Fruit fly (Drosophila melanogaster) whole organism, embryonic: ENCODE measurements around the gene CG5909.

Experiments used
- B-H2 ChIP-seq: fragments of 200-800 bp; sonication (Bioruptor generic); optimal IDR thresholded peaks from 2 replicates; lab custom pipeline; 2018; ENCODE audit warnings: missing biosample characterization, mild to moderate bottlenecking, missing genetic modification characterization
- CG12155 ChIP-seq: fragments of 200-800 bp; sonication (Bioruptor generic); optimal IDR thresholded peaks from 3 replicates; lab custom pipeline; 2016; ENCODE audit warnings: missing biosample characterization, missing genetic modification characterization
- CG12744 ChIP-seq: fragments of 200-800 bp; sonication (Bioruptor generic); optimal IDR thresholded peaks from 2 replicates; lab custom pipeline; 2016; ENCODE audit warnings: missing biosample characterization, missing genetic modification characterization
- CG17328 ChIP-seq: fragments of 200-800 bp; sonication (Bioruptor generic); IDR thresholded peaks from 2 replicates; pipeline ENCODE4 v1.3.6; 2022; ENCODE audit warnings: missing biosample characterization, missing genetic modification characterization
- CG17568 ChIP-seq: fragments of 200-800 bp; sonication (Bioruptor generic); optimal IDR thresholded peaks from 2 replicates; lab custom pipeline; 2018; ENCODE audit warnings: missing biosample characterization, mild to moderate bottlenecking, missing genetic modification characterization, moderate library complexity
- CG17802 ChIP-seq: fragments of 200-800 bp; sonication (Bioruptor generic); optimal IDR thresholded peaks from 2 replicates; lab custom pipeline; 2018; ENCODE audit warnings: missing biosample characterization, mild to moderate bottlenecking, missing genetic modification characterization, moderate library complexity
- CG1792 ChIP-seq: fragments of 200-800 bp; sonication (Bioruptor generic); optimal IDR thresholded peaks from 2 replicates; lab custom pipeline; 2016; ENCODE audit warnings: missing biosample characterization, missing genetic modification characterization
- CG2129 ChIP-seq: fragments of 200-800 bp; sonication (Bioruptor generic); IDR thresholded peaks from 2 replicates; pipeline ENCODE4 v1.3.6; 2022; ENCODE audit warnings: missing biosample characterization, missing genetic modification characterization; ENCODE audit not compliant: partially characterized antibody
- CG2889 ChIP-seq: fragments of 200-800 bp; sonication (Bioruptor generic); IDR thresholded peaks from 3 replicates; pipeline ENCODE4 v1.3.6; 2022; ENCODE audit warnings: missing biosample characterization, missing genetic modification characterization
- CG30020 ChIP-seq: fragments of 200-800 bp; optimal IDR thresholded peaks from 2 replicates; lab custom pipeline; 2019; ENCODE audit warnings: missing biosample characterization, mild to moderate bottlenecking, missing genetic modification characterization, moderate library complexity
- CG32767 ChIP-seq: fragments of 200-800 bp; sonication (Bioruptor generic); IDR thresholded peaks from 2 replicates; pipeline ENCODE4 v1.3.6; 2022; ENCODE audit warnings: missing biosample characterization, missing genetic modification characterization
- CG3281 ChIP-seq: fragments of 200-800 bp; sonication (Bioruptor generic); optimal IDR thresholded peaks from 3 replicates; lab custom pipeline; 2017; ENCODE audit warnings: missing biosample characterization, mild to moderate bottlenecking, missing genetic modification characterization
- CG3407 ChIP-seq: fragments of 200-800 bp; sonication (Bioruptor generic); optimal IDR thresholded peaks from 2 replicates; lab custom pipeline; 2018; ENCODE audit warnings: missing biosample characterization, mild to moderate bottlenecking, missing genetic modification characterization
- CG6689 ChIP-seq: fragments of 200-800 bp; sonication (Bioruptor generic); IDR thresholded peaks from 2 replicates; pipeline ENCODE4 v1.3.6; 2022; ENCODE audit warnings: missing biosample characterization, missing genetic modification characterization
- CG8281 ChIP-seq: fragments of 200-800 bp; sonication (Bioruptor generic); optimal IDR thresholded peaks from 2 replicates; lab custom pipeline; 2018; ENCODE audit warnings: missing biosample characterization, mild to moderate bottlenecking, missing genetic modification characterization, moderate library complexity
- D ChIP-seq, 2 experiments: fragments of 200-800 bp in 1 of 2; fragments of >200 bp in 1 of 2; sonication (Bioruptor generic) in 1 of 2; optimal IDR thresholded peaks; 2 replicates in 1 of 2; 3 replicates in 1 of 2; lab custom pipeline; 2017; ENCODE audit warnings: mild to moderate bottlenecking in 1 of 2, missing biosample characterization in 1 of 2, missing genetic modification characterization in 1 of 2, missing genetic modification reagents in 1 of 2
- Dref ChIP-seq: fragments of 200-800 bp; sonication (Bioruptor generic); IDR thresholded peaks from 2 replicates; pipeline ENCODE4 v1.3.6; 2022; ENCODE audit warnings: missing biosample characterization, missing genetic modification characterization
- E2f1 ChIP-seq: fragments of 200-800 bp; sonication (Bioruptor generic); IDR thresholded peaks from 2 replicates; pipeline ENCODE4 v1.3.6; 2022; ENCODE audit warnings: missing biosample characterization, missing genetic modification characterization
- E2f2 ChIP-seq: fragments of 200-800 bp; sonication (Bioruptor generic); IDR thresholded peaks from 2 replicates; pipeline ENCODE4 v1.3.6; 2022; ENCODE audit warnings: missing biosample characterization, missing genetic modification characterization
- HLHmδ ChIP-seq: fragments of 200-800 bp; sonication (Bioruptor generic); optimal IDR thresholded peaks from 2 replicates; lab custom pipeline; 2018; ENCODE audit warnings: missing biosample characterization, mild to moderate bottlenecking, missing genetic modification characterization, moderate library complexity
- Hr39 ChIP-seq: fragments of >200 bp; optimal IDR thresholded peaks from 2 replicates; lab custom pipeline; 2017
- Lhr ChIP-seq: fragments of 200-800 bp; sonication (Bioruptor generic); optimal IDR thresholded peaks from 3 replicates; lab custom pipeline; 2017; ENCODE audit warnings: mild to moderate bottlenecking, missing biosample characterization, missing genetic modification reagents, missing genetic modification characterization
- Lpt ChIP-seq: fragments of >200 bp; optimal IDR thresholded peaks from 2 replicates; lab custom pipeline; 2018; ENCODE audit warnings: missing biosample characterization, missing genetic modification characterization
- Six4 ChIP-seq: fragments of 200-800 bp; sonication (Bioruptor generic); optimal IDR thresholded peaks from 2 replicates; lab custom pipeline; 2016; ENCODE audit warnings: missing biosample characterization, missing genetic modification characterization
- Sry-β ChIP-seq: fragments of 200-800 bp; sonication (Bioruptor generic); optimal IDR thresholded peaks from 2 replicates; lab custom pipeline; 2018; ENCODE audit warnings: missing biosample characterization, mild to moderate bottlenecking, missing genetic modification characterization, moderate library complexity
- Stat92E ChIP-seq, 3 experiments: fragments of >200 bp in 2 of 3; fragments of 200-800 bp in 1 of 3; sonication (Bioruptor generic) in 1 of 3; optimal IDR thresholded peaks; 2 replicates each; lab custom pipeline; 2017 to 2019; ENCODE audit warnings: missing biosample characterization in 3 of 3, missing genetic modification characterization in 3 of 3, mild to moderate bottlenecking in 1 of 3, moderate library complexity in 1 of 3
- ac ChIP-seq: fragments of 200-800 bp; sonication (Bioruptor generic); optimal IDR thresholded peaks from 3 replicates; lab custom pipeline; 2017; ENCODE audit warnings: missing biosample characterization, mild to moderate bottlenecking, missing genetic modification characterization
- ase ChIP-seq: fragments of 200-800 bp; sonication (Bioruptor generic); IDR thresholded peaks from 3 replicates; pipeline ENCODE4 v1.3.6; 2022; ENCODE audit warnings: missing biosample characterization, missing genetic modification characterization
- az2 ChIP-seq: fragments of 200-800 bp; sonication (Bioruptor generic); optimal IDR thresholded peaks from 3 replicates; lab custom pipeline; 2016; ENCODE audit warnings: missing biosample characterization, missing genetic modification characterization
- bab2 ChIP-seq: fragments of 200-800 bp; sonication (Bioruptor generic); optimal IDR thresholded peaks from 2 replicates; lab custom pipeline; 2016; ENCODE audit warnings: missing biosample characterization, missing genetic modification characterization
- cad ChIP-seq: fragments of >200 bp; optimal IDR thresholded peaks from 2 replicates; lab custom pipeline; 2017; ENCODE audit warnings: missing biosample characterization, missing genetic modification characterization
- dati ChIP-seq: fragments of 200-800 bp; sonication (Bioruptor generic); IDR thresholded peaks from 2 replicates; pipeline ENCODE4 v1.3.6; 2022; ENCODE audit warnings: missing biosample characterization, missing genetic modification characterization
- dimm ChIP-seq: fragments of 200-800 bp; sonication (Bioruptor generic); IDR thresholded peaks from 2 replicates; pipeline ENCODE4 v1.3.6; 2022; ENCODE audit warnings: missing biosample characterization, missing genetic modification characterization
- dmrt99B ChIP-seq: fragments of 200-800 bp; sonication (Bioruptor generic); optimal IDR thresholded peaks from 2 replicates; lab custom pipeline; 2018; ENCODE audit warnings: missing biosample characterization, mild to moderate bottlenecking, missing genetic modification characterization, moderate library complexity
- exex ChIP-seq: fragments of 200-800 bp; sonication (Bioruptor generic); optimal IDR thresholded peaks from 4 replicates; lab custom pipeline; 2018; ENCODE audit warnings: missing biosample characterization, mild to moderate bottlenecking, missing genetic modification characterization, moderate library complexity
- fd102C ChIP-seq: fragments of 200-800 bp; sonication (Bioruptor generic); optimal IDR thresholded peaks from 2 replicates; lab custom pipeline; 2018; ENCODE audit warnings: missing biosample characterization, mild to moderate bottlenecking, missing genetic modification characterization, moderate library complexity
- kay ChIP-seq: fragments of 200-800 bp; sonication (Bioruptor generic); optimal IDR thresholded peaks from 2 replicates; lab custom pipeline; 2016; ENCODE audit warnings: missing biosample characterization, missing genetic modification characterization
- klu ChIP-seq: fragments of 200-800 bp; sonication (Bioruptor generic); IDR thresholded peaks from 2 replicates; pipeline ENCODE4 v1.3.6; 2022; ENCODE audit warnings: missing biosample characterization, missing genetic modification characterization
- lbe ChIP-seq: fragments of 200-800 bp; sonication (Bioruptor generic); optimal IDR thresholded peaks from 2 replicates; lab custom pipeline; 2016; ENCODE audit warnings: missing biosample characterization, mild to moderate bottlenecking, missing genetic modification characterization
- mld ChIP-seq: fragments of 200-800 bp; sonication (Bioruptor generic); IDR thresholded peaks from 3 replicates; pipeline ENCODE4 v1.3.6; 2022; ENCODE audit warnings: missing biosample characterization, missing genetic modification characterization; ENCODE audit not compliant: partially characterized antibody
- org-1 ChIP-seq: fragments of 200-800 bp; sonication (Bioruptor generic); optimal IDR thresholded peaks from 2 replicates; lab custom pipeline; 2017; ENCODE audit warnings: missing biosample characterization, missing genetic modification characterization
- p53 ChIP-seq: fragments of 200-800 bp; sonication (Bioruptor generic); optimal IDR thresholded peaks from 2 replicates; lab custom pipeline; 2016; ENCODE audit warnings: missing biosample characterization, missing genetic modification characterization
- pita ChIP-seq: fragments of 200-800 bp; sonication (Bioruptor generic); optimal IDR thresholded peaks from 2 replicates; lab custom pipeline; 2017; ENCODE audit warnings: missing biosample characterization, mild to moderate bottlenecking, missing genetic modification characterization
- pzg ChIP-seq: fragments of 200-800 bp; sonication (Bioruptor generic); optimal IDR thresholded peaks from 3 replicates; lab custom pipeline; 2018; ENCODE audit warnings: missing biosample characterization, mild to moderate bottlenecking, missing genetic modification characterization, moderate library complexity
- tll ChIP-seq, 2 experiments: fragments of 200-800 bp in 1 of 2; fragments of >200 bp in 1 of 2; sonication (Bioruptor generic) in 1 of 2; optimal IDR thresholded peaks; 2 replicates each; lab custom pipeline; 2017 to 2019; ENCODE audit warnings: missing biosample characterization in 2 of 2, missing genetic modification characterization in 2 of 2, mild to moderate bottlenecking in 1 of 2, moderate library complexity in 1 of 2
- tup ChIP-seq: fragments of 200-800 bp; sonication (Bioruptor generic); optimal IDR thresholded peaks from 2 replicates; lab custom pipeline; 2016; ENCODE audit warnings: missing biosample characterization, mild to moderate bottlenecking, missing genetic modification characterization, moderate library complexity
- zf30C ChIP-seq: fragments of 200-800 bp; sonication (Bioruptor generic); optimal IDR thresholded peaks from 3 replicates; lab custom pipeline; 2018; ENCODE audit warnings: missing biosample characterization, mild to moderate bottlenecking, missing genetic modification characterization
- zfh2 ChIP-seq: fragments of 200-800 bp; sonication (Bioruptor generic); optimal IDR thresholded peaks from 2 replicates; lab custom pipeline; 2016; ENCODE audit warnings: missing biosample characterization, missing genetic modification characterization

CG5909 gene

dm6 chr3R:27111784-27112602 lies 49.0 kb upstream of the CG5909 start, which contains the start of the genes gb and CG5815 (continued):
- TF ChIP-seq CG6689 (GFP tag; lab: Robert Waterston, UW) (peak; percentile 86), dati (GFP tag; lab: Robert Waterston, UW) (no peak; the same call in 1 of the 2 replicates), klu (GFP tag; lab: Robert Waterston, UW) (peak; percentile 85), Sry-β (GFP tag; lab: Kevin White, UChicago) (peak; percentile 92), dimm (GFP tag; lab: Robert Waterston, UW) (peak; percentile 56), CG12744 (GFP tag; lab: Kevin White, UChicago) (peak; percentile 75), lbe (GFP tag; lab: Kevin White, UChicago) (peak; percentile 90), CG3407 (peak; percentile 63), pzg (peak; percentile 60), tup (peak; percentile 84), ase (GFP tag; lab: Robert Waterston, UW) (peak; percentile 84), CG2889 (GFP tag; lab: Robert Waterston, UW) (peak; percentile 85), pita (GFP tag; lab: Kevin White, UChicago) (no peak), E2f1 (GFP tag; lab: Robert Waterston, UW) (peak; percentile 84), p53 (GFP tag; lab: Kevin White, UChicago) (no peak), CG32767 (GFP tag; lab: Robert Waterston, UW) (peak; percentile 80; the same call in 1 of the 2 replicates), az2 (peak; percentile 92), ac (peak; percentile 52), HLHmδ (no peak), tll (GFP tag; optimal IDR thresholded peaks at IDR 0.05; lab: Kevin White, UChicago) (peak in 1 of 2 experiments; percentile 3), Lpt (GFP tag; lab: Kevin White, UChicago) (no peak), Stat92E (GFP tag; optimal IDR thresholded peaks at IDR 0.05; lab: Kevin White, UChicago) (peak in 1 of 3 experiments; percentile 34), dmrt99B (tag; lab: Kevin White, UChicago) (no peak), D (optimal IDR thresholded peaks at IDR 0.05; lab: Kevin White, UChicago) (no peak), D (GFP tag; optimal IDR thresholded peaks at IDR 0.05; lab: Kevin White, UChicago) (peak; percentile 80), CG8281 (peak; percentile 66), CG17802 (tag; lab: Kevin White, UChicago) (peak; percentile 75), Six4 (GFP tag; lab: Kevin White, UChicago) (peak; percentile 89), Hr39 (lab: Kevin White, UChicago) (no peak), kay (GFP tag; lab: Kevin White, UChicago) (peak; percentile 80), org-1 (GFP tag; lab: Kevin White, UChicago) (peak; percentile 72), CG12155 (peak; percentile 93), E2f2 (GFP tag; lab: Robert Waterston, UW) (peak; percentile 77), fd102C (no peak), mld (peak; percentile 87), bab2 (GFP tag; lab: Kevin White, UChicago) (peak; percentile 85), CG1792 (peak; percentile 17), Dref (peak; percentile 85), Lhr (GFP tag; lab: Kevin White, UChicago) (peak; percentile 95), CG3281 (GFP tag; lab: Kevin White, UChicago) (peak; percentile 91), exex (tag; lab: Kevin White, UChicago) (peak; percentile 61), CG2129 (GFP tag; lab: Robert Waterston, UW) (peak; percentile 96), CG17328 (GFP tag; lab: Robert Waterston, UW) (peak; percentile 92), zf30C (no peak), CG17568 (GFP tag; lab: Kevin White, UChicago) (no peak), cad (no peak), CG30020 (tag; lab: Kevin White, UChicago) (peak; percentile 71), B-H2 (GFP tag; lab: Kevin White, UChicago) (peak; percentile 90), zfh2 (peak; percentile 89)
